Worm (Caenorhabditis elegans): ENCODE measurements around the gene W01B6.6.
A peak's percentile ranks its signal among the peaks of the same experiment; 100 is the strongest.

The W01B6.6 gene

DNA sequence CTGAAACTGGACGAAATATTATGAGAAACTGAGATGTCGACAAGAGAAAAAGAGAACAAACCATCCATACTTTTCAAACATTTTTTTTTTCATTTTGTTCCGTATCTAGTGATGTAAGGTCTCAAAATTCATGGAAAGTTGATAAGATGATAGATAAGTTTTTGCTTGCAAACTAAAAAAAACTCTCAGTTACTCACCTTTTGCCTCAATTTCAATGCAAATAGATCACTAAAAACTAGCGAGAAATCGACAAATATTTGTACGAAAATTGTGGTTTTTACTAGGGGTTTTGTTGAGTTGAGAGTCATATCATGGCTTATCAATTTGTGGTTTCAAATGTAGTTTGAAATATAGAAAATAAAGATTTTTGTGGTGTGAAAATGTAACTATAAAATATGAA, 20.1 kb upstream of the W01B6.6 start:
- TF ChIP-seq mab-5 (tag; optimal IDR thresholded peaks at IDR 0.05): no peak
- TF ChIP-seq fos-1 (tag; optimal IDR thresholded peaks at IDR 0.05): peak; percentile 57

DNA sequence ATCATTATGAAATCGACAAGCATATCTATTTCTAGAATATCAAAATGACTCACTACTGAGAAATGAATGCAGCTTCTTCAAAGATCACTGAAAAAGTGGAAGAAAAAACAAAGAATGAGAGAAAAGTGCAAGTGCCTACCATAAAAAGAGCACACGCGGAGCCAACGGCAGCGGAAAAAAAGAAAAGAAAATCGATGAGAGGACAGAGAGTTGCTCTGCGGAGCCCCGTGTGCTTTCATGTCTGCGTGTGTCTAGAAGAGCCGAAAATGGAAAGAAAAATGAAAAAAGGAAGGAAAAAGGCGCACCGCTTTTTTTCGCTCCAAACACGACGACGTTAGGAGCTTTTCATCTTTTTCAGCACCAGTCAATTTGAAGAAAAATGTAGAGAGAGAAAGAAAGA, 18.2 kb upstream of the W01B6.6 start, which contains the start of gene ipla-7:
ipla-7 (minus strand) TSS at position 122 of the 400 bp plus-strand sequence.
- TF ChIP-seq ztf-11 (tag; optimal IDR thresholded peaks at IDR 0.05): no peak
- no peak for TF ChIP-seq sem-4 (tag; optimal IDR thresholded peaks at IDR 0.05)
- no peak for TF ChIP-seq elt-3 (tag; optimal IDR thresholded peaks at IDR 0.05)
- no peak for TF ChIP-seq dmd-4 (tag; optimal IDR thresholded peaks at IDR 0.05)
- TF ChIP-seq nhr-21 (tag; optimal IDR thresholded peaks at IDR 0.05): no peak
- no peak for TF ChIP-seq nhr-6 (tag; optimal IDR thresholded peaks at IDR 0.05)
- no peak for TF ChIP-seq nhr-237 (tag; optimal IDR thresholded peaks at IDR 0.05)
- TF ChIP-seq ztf-1 (GFP tag; conservative IDR thresholded peaks at IDR 0.05): no peak
- no peak for TF ChIP-seq nhr-77 (tag; optimal IDR thresholded peaks at IDR 0.05)
- TF ChIP-seq nhr-23 (tag; optimal IDR thresholded peaks at IDR 0.05): no peak
- no peak for TF ChIP-seq elt-1 (tag; optimal IDR thresholded peaks at IDR 0.05)
- TF ChIP-seq egl-27 (tag; optimal IDR thresholded peaks at IDR 0.05): no peak
- no peak for TF ChIP-seq Y55F3AM.14 (GFP tag; optimal IDR thresholded peaks at IDR 0.05)
- no peak for TF ChIP-seq nhr-12 (tag; optimal IDR thresholded peaks at IDR 0.05)
- TF ChIP-seq aly-2 (tag; optimal IDR thresholded peaks at IDR 0.05): no peak
- TF ChIP-seq lin-11 (tag; optimal IDR thresholded peaks at IDR 0.05): no peak
- no peak for TF ChIP-seq ama-1 (optimal IDR thresholded peaks at IDR 0.05)
- no peak for TF ChIP-seq nhr-11 (tag; optimal IDR thresholded peaks at IDR 0.05)
- TF ChIP-seq fos-1 (tag; optimal IDR thresholded peaks at IDR 0.05): peak; percentile 62
- no peak for TF ChIP-seq nhr-25 (tag; optimal IDR thresholded peaks at IDR 0.05)
- TF ChIP-seq C34F6.9 (tag; optimal IDR thresholded peaks at IDR 0.05): peak; percentile 70
- no peak for TF ChIP-seq sma-3 (GFP tag; optimal IDR thresholded peaks at IDR 0.05)
- TF ChIP-seq nhr-129 (tag; optimal IDR thresholded peaks at IDR 0.05): peak; percentile 11
- no peak for TF ChIP-seq R02D3.7 (tag; optimal IDR thresholded peaks at IDR 0.05)
- TF ChIP-seq ZK546.5 (tag; optimal IDR thresholded peaks at IDR 0.05): no peak
- no peak for TF ChIP-seq skn-1 (tag; optimal IDR thresholded peaks at IDR 0.05)
- peak; percentile 5 for TF ChIP-seq snpc-4 (tag; optimal IDR thresholded peaks at IDR 0.05)
- no peak for TF ChIP-seq mab-5 (tag; optimal IDR thresholded peaks at IDR 0.05)
- TF ChIP-seq ceh-82 (tag; optimal IDR thresholded peaks at IDR 0.05): no peak
- no peak for TF ChIP-seq unc-62 (GFP tag; optimal IDR thresholded peaks at IDR 0.05)
- no peak for TF ChIP-seq alr-1 (tag; optimal IDR thresholded peaks at IDR 0.05)
- TF ChIP-seq mbf-1 (tag; optimal IDR thresholded peaks at IDR 0.05): no peak
- no peak for TF ChIP-seq lin-13 (GFP tag; optimal IDR thresholded peaks at IDR 0.05)
- no peak for TF ChIP-seq unc-39 (tag; optimal IDR thresholded peaks at IDR 0.05)
- TF ChIP-seq lsy-2 (tag; optimal IDR thresholded peaks at IDR 0.05): peak in 1 of 2 experiments; percentile 21
- TF ChIP-seq F13H6.1 (tag; optimal IDR thresholded peaks at IDR 0.05): peak; percentile 29
- TF ChIP-seq peb-1 (tag; optimal IDR thresholded peaks at IDR 0.05): no peak
- TF ChIP-seq ceh-16 (tag; optimal IDR thresholded peaks at IDR 0.05): no peak
- no peak for TF ChIP-seq nhr-10 (tag; optimal IDR thresholded peaks at IDR 0.05)
- TF ChIP-seq mdl-1 (tag; optimal IDR thresholded peaks at IDR 0.05): peak in 1 of 2 experiments; percentile 33
- peak; percentile 31 for TF ChIP-seq zag-1 (tag; optimal IDR thresholded peaks at IDR 0.05)
- no peak for TF ChIP-seq ztf-4 (tag; optimal IDR thresholded peaks at IDR 0.05)
- no peak for TF ChIP-seq lin-39 (tag; optimal IDR thresholded peaks at IDR 0.05)
- no peak for TF ChIP-seq blmp-1 (tag; optimal IDR thresholded peaks at IDR 0.05; ENCODE audit: insufficient read depth)
- no peak for TF ChIP-seq gmeb-1 (tag; optimal IDR thresholded peaks at IDR 0.05)
- no peak for TF ChIP-seq sma-9 (GFP tag; optimal IDR thresholded peaks at IDR 0.05)
- no peak for TF ChIP-seq sma-9 (tag; optimal IDR thresholded peaks at IDR 0.05)
- TF ChIP-seq unc-55 (GFP tag; optimal IDR thresholded peaks at IDR 0.05): peak; percentile 29
- TF ChIP-seq crh-2 (tag; optimal IDR thresholded peaks at IDR 0.05): peak; percentile 62

Data from whole organism, L2 larva.